Worm (Caenorhabditis elegans) whole organism, L4 larva: ENCODE results near the gene srh-186.

Source experiments
- R02D3.7 ChIP-seq: fragments of 150-350 bp; sonication (generic microtip); optimal IDR thresholded peaks from 3 replicates; lab custom pipeline; 2014; ENCODE audit warnings: missing biosample characterization, missing genetic modification characterization
- attf-4 ChIP-seq: sonication (generic microtip); optimal IDR thresholded peaks from 3 replicates; lab custom pipeline; 2017; ENCODE audit warnings: missing biosample characterization, missing genetic modification characterization
- ceh-32 ChIP-seq: sonication (generic microtip); optimal IDR thresholded peaks from 2 replicates; lab custom pipeline; 2016; ENCODE audit warnings: mild to moderate bottlenecking, missing genetic modification characterization, missing compliant biosample characterization; ENCODE audit not compliant: poor library complexity
- dmd-9 ChIP-seq: fragments of 200-800 bp; sonication (Bioruptor generic); IDR thresholded peaks from 2 replicates; pipeline ENCODE4 v1.3.6; 2022; ENCODE audit warnings: missing genetic modification reagents, missing genetic modification characterization, missing compliant biosample characterization
- dpl-1 ChIP-seq: fragments of 150-350 bp; optimal IDR thresholded peaks from 2 replicates; lab custom pipeline; 2014; ENCODE audit warnings: missing biosample characterization, missing genetic modification reagents, missing genetic modification characterization
- hif-1 ChIP-seq, 2 experiments: sonication (generic microtip); optimal IDR thresholded peaks; 2 replicates each; lab custom pipeline; 2016 to 2017; ENCODE audit warnings: missing compliant biosample characterization in 2 of 2, missing genetic modification characterization in 2 of 2, missing genetic modification reagents in 2 of 2, missing genotype in 2 of 2, mild to moderate bottlenecking in 1 of 2
- hlh-11 ChIP-seq: fragments of 200-800 bp; sonication (Bioruptor generic); optimal IDR thresholded peaks from 2 replicates; lab custom pipeline; 2018; ENCODE audit warnings: mild to moderate bottlenecking, missing genetic modification characterization, missing compliant biosample characterization
- jun-1 ChIP-seq: fragments of 150-350 bp; optimal IDR thresholded peaks from 2 replicates; lab custom pipeline; 2014; ENCODE audit warnings: missing biosample characterization, missing genetic modification reagents, missing genetic modification characterization
- lin-13 ChIP-seq: fragments of 150-350 bp; optimal IDR thresholded peaks from 2 replicates; lab custom pipeline; 2014; ENCODE audit warnings: missing biosample characterization, missing genetic modification reagents, missing genetic modification characterization
- mxl-3 ChIP-seq: fragments of 200-800 bp; sonication (Bioruptor generic); optimal IDR thresholded peaks from 2 replicates; lab custom pipeline; 2018; ENCODE audit warnings: mild to moderate bottlenecking, missing genetic modification characterization, missing compliant biosample characterization
- pha-4 ChIP-seq, 2 experiments: fragments of 150-350 bp in 1 of 2; fragments of 200-800 bp in 1 of 2; sonication (Bioruptor generic) in 1 of 2; IDR thresholded peaks in 1 of 2; optimal IDR thresholded peaks in 1 of 2; 2 replicates each; pipeline versions ENCODE4 v1.3.6 to Lab custom; 2014 to 2022; ENCODE audit warnings: missing genetic modification characterization in 2 of 2, missing genetic modification reagents in 2 of 2, missing biosample characterization in 1 of 2, missing compliant biosample characterization in 1 of 2
- skn-1 ChIP-seq: fragments of 150-350 bp; optimal IDR thresholded peaks from 2 replicates; lab custom pipeline; 2014; ENCODE audit warnings: missing biosample characterization, missing genetic modification characterization

DNA sequence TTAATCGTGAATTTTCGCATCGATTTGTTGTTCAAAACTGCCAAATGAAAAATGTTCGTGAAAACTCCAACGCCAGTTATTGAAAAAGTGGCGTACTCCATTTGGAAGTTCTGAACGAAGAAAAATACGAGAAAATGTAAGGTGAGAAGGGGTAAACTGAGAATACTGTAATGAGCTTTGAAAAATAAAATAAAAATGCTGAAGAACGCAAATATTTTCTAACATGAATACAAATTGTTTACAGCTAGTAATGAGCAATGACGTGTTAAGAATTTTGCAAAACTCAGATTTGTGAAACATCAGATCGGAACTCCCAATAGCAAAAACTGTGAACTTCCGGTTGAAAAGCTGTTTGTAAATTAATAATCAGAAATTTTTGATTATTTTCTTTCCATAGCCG lies 23.2 kb upstream of the srh-186 start, which contains the start of gene srw-26:
- no peak for TF ChIP-seq mxl-3 (GFP tag; lab: Kevin White, UChicago)
- no peak for TF ChIP-seq hlh-11 (tag; lab: Kevin White, UChicago)
- no peak for TF ChIP-seq dpl-1
- TF ChIP-seq hif-1 (tag; optimal IDR thresholded peaks at IDR 0.05; lab: Kevin White, UChicago), result no peak
- TF ChIP-seq skn-1 (tag; lab: Kevin White, UChicago), result no peak
- TF ChIP-seq dmd-9 (GFP tag; lab: Robert Waterston, UW), result no peak
- TF ChIP-seq pha-4 (GFP tag; IDR thresholded peaks at IDR 0.05; lab: Robert Waterston, UW), result no peak
- no peak for TF ChIP-seq pha-4 (tag; optimal IDR thresholded peaks at IDR 0.05; lab: Kevin White, UChicago)
- no peak for TF ChIP-seq attf-4 (tag; lab: Kevin White, UChicago)
- TF ChIP-seq lin-13 (GFP tag; lab: Kevin White, UChicago), result no peak
- no peak for TF ChIP-seq jun-1 (tag; lab: Kevin White, UChicago)
- TF ChIP-seq R02D3.7 (tag; lab: Kevin White, UChicago), result no peak
- no peak for TF ChIP-seq ceh-32
